Fruit fly (Drosophila melanogaster): ENCODE results near the gene js.

- TF ChIP-seq psq (optimal IDR thresholded peaks at IDR 0.05) (no peak), pan (optimal IDR thresholded peaks at IDR 0.05) (no peak), Dll (optimal IDR thresholded peaks at IDR 0.05) (no peak), CG8478 (optimal IDR thresholded peaks at IDR 0.05) (no peak)
Observed at dm6 chr3R:16410706-16411105, 42.6 kb upstream of the js start.

All from whole organism.